Fruit fly (Drosophila melanogaster) whole organism, adult: ENCODE data around the gene Muc30E.

ENCODE experiments used
- CG11617 ChIP-seq: fragments of 200-800 bp; sonication (Bioruptor generic); optimal IDR thresholded peaks from 2 replicates; lab custom pipeline; 2017; ENCODE audit warnings: mild to moderate bottlenecking, missing biosample characterization, missing genetic modification reagents, missing genetic modification characterization
- CG12768 ChIP-seq: fragments of 200-800 bp; sonication (Bioruptor generic); optimal IDR thresholded peaks from 2 replicates; lab custom pipeline; 2017; ENCODE audit warnings: missing biosample characterization, missing genetic modification characterization, mild to moderate bottlenecking, moderate library complexity, missing genetic modification reagents
- CG14711 ChIP-seq: fragments of 200-800 bp; sonication (Bioruptor generic); optimal IDR thresholded peaks from 2 replicates; lab custom pipeline; 2018; ENCODE audit warnings: missing biosample characterization, mild to moderate bottlenecking, missing genetic modification characterization, moderate library complexity
- CG1620 ChIP-seq: fragments of 200-800 bp; sonication (Bioruptor generic); optimal IDR thresholded peaks from 2 replicates; lab custom pipeline; 2016; ENCODE audit warnings: missing biosample characterization, missing genetic modification characterization
- CG33017 ChIP-seq: fragments of 200-800 bp; sonication (Bioruptor generic); optimal IDR thresholded peaks from 2 replicates; lab custom pipeline; 2018; ENCODE audit warnings: missing biosample characterization, mild to moderate bottlenecking, missing genetic modification characterization, moderate library complexity
- CG5204 ChIP-seq: fragments of 200-800 bp; sonication (Bioruptor generic); optimal IDR thresholded peaks from 2 replicates; lab custom pipeline; 2016; ENCODE audit warnings: missing biosample characterization, missing genetic modification characterization
- CG7045 ChIP-seq: fragments of 200-800 bp; sonication (Bioruptor generic); optimal IDR thresholded peaks from 2 replicates; lab custom pipeline; 2017; ENCODE audit warnings: missing biosample characterization, mild to moderate bottlenecking, missing genetic modification characterization
- CG7101 ChIP-seq: fragments of 200-800 bp; sonication (Bioruptor generic); optimal IDR thresholded peaks from 2 replicates; lab custom pipeline; 2018; ENCODE audit warnings: missing biosample characterization, mild to moderate bottlenecking, missing genetic modification characterization, moderate library complexity
- Clk ChIP-seq: fragments of 200-800 bp; sonication (Bioruptor generic); optimal IDR thresholded peaks from 2 replicates; lab custom pipeline; 2017; ENCODE audit warnings: missing biosample characterization, missing genetic modification characterization
- Crg-1 ChIP-seq: fragments of 200-800 bp; sonication (Bioruptor generic); optimal IDR thresholded peaks from 2 replicates; lab custom pipeline; 2016; ENCODE audit warnings: missing biosample characterization, missing genetic modification characterization
- Hr96 ChIP-seq: fragments of 200-800 bp; sonication (Bioruptor generic); optimal IDR thresholded peaks from 2 replicates; lab custom pipeline; 2016; ENCODE audit warnings: missing biosample characterization, missing genetic modification characterization
- Mnt ChIP-seq: fragments of 200-800 bp; sonication (Bioruptor generic); optimal IDR thresholded peaks from 2 replicates; lab custom pipeline; 2016; ENCODE audit warnings: missing biosample characterization, mild to moderate bottlenecking, missing genetic modification characterization
- bab1 ChIP-seq: fragments of 200-800 bp; sonication (Bioruptor generic); optimal IDR thresholded peaks from 3 replicates; lab custom pipeline; 2019; ENCODE audit warnings: missing biosample characterization, mild to moderate bottlenecking, missing genetic modification characterization, moderate library complexity
- cic ChIP-seq: fragments of 200-800 bp; sonication (Bioruptor generic); optimal IDR thresholded peaks from 2 replicates; lab custom pipeline; 2017; ENCODE audit warnings: missing biosample characterization, mild to moderate bottlenecking, missing genetic modification characterization, moderate library complexity
- cnc ChIP-seq, 2 experiments: fragments of >200 bp; optimal IDR thresholded peaks; 2 replicates each; lab custom pipeline; 2017
- kay ChIP-seq: fragments of 200-800 bp; sonication (Bioruptor generic); peaks from one replicate; lab custom pipeline; 2016; ENCODE audit warnings: missing biosample characterization, missing genetic modification characterization, borderline replicate concordance
- ovo ChIP-seq: fragments of 200-800 bp; sonication (Bioruptor generic); optimal IDR thresholded peaks from 2 replicates; lab custom pipeline; 2016; ENCODE audit warnings: missing biosample characterization, missing genetic modification characterization
- pad ChIP-seq: fragments of 200-800 bp; sonication (Bioruptor generic); optimal IDR thresholded peaks from 3 replicates; lab custom pipeline; 2017; ENCODE audit warnings: missing biosample characterization, missing genetic modification characterization, mild to moderate bottlenecking, moderate library complexity, missing genetic modification reagents
- tj ChIP-seq: fragments of 200-800 bp; sonication (Bioruptor generic); optimal IDR thresholded peaks from 3 replicates; lab custom pipeline; 2017; ENCODE audit warnings: missing biosample characterization, mild to moderate bottlenecking, missing genetic modification characterization, moderate library complexity
- toe ChIP-seq: fragments of 200-800 bp; sonication (Bioruptor generic); optimal IDR thresholded peaks from 2 replicates; lab custom pipeline; 2016; ENCODE audit warnings: missing biosample characterization, missing genetic modification characterization

Gene Muc30E

dm6 chr2L:9850788-9851187 lies 52.1 kb downstream of the Muc30E start:
- TF ChIP-seq Hr96 (GFP tag; lab: Kevin White, UChicago), result no peak
- no peak for TF ChIP-seq Clk (GFP tag; lab: Kevin White, UChicago)
- no peak for TF ChIP-seq CG12768
- no peak for TF ChIP-seq CG14711 (tag; lab: Kevin White, UChicago)
- no peak for TF ChIP-seq CG11617 (GFP tag; lab: Kevin White, UChicago)
- no peak for TF ChIP-seq cnc (optimal IDR thresholded peaks at IDR 0.05; lab: Kevin White, UChicago)
- TF ChIP-seq ovo (GFP tag; lab: Kevin White, UChicago), result no peak
- no peak for TF ChIP-seq Mnt
- no peak for TF ChIP-seq CG7101
- no peak for TF ChIP-seq CG1620 (GFP tag; lab: Kevin White, UChicago)
- TF ChIP-seq CG7045 (GFP tag; lab: Kevin White, UChicago), result no peak
- TF ChIP-seq bab1 (GFP tag; lab: Kevin White, UChicago), result no peak
- no peak for TF ChIP-seq toe
- no peak for TF ChIP-seq cic (GFP tag; lab: Kevin White, UChicago)
- no peak for TF ChIP-seq CG33017 (tag; lab: Kevin White, UChicago)
- TF ChIP-seq tj (GFP tag; lab: Kevin White, UChicago), result no peak
- TF ChIP-seq kay, result no peak
- no peak for TF ChIP-seq CG5204 (GFP tag; lab: Kevin White, UChicago)
- TF ChIP-seq pad, result no peak
- TF ChIP-seq Crg-1 (GFP tag; lab: Kevin White, UChicago), result no peak
